Fruit fly (Drosophila melanogaster): ENCODE results near the gene Meltrin.
A peak's percentile ranks its signal among the peaks of the same experiment; 100 is the strongest.

Gene Meltrin

dm6 chr3R:14743418-14743817 is 46.3 kb upstream of the Meltrin start:
- TF ChIP-seq sv (GFP tag; optimal IDR thresholded peaks at IDR 0.05) (no peak), N (GFP tag; optimal IDR thresholded peaks at IDR 0.05) (no peak), Rel (GFP tag; optimal IDR thresholded peaks at IDR 0.05) (no peak), Rel (tag; optimal IDR thresholded peaks at IDR 0.05) (peak; percentile 3), Hr83 (GFP tag; optimal IDR thresholded peaks at IDR 0.05; ENCODE audit: poor library complexity, severe bottlenecking) (no peak), pan (optimal IDR thresholded peaks at IDR 0.05) (no peak)

DNA sequence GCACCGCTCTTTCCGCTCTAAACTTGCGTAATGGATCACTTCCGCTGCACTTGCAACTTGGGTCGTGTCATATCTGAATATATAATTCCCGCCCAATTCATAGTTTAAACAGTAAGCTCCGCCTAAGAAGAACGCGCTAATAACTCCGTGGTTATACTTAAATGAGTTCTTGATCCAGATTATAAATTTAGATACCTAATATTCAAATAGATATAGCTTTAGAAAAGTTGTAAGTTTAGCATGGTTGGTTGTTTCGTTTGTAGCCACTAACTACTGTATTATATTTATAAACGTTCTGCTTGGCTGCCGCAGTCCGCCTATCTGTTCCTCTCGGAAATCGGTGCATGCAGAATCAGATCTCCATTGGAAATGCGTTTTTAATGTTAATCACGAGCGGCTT is 45.8 kb upstream of the Meltrin start:
- TF ChIP-seq GATAd (GFP tag; optimal IDR thresholded peaks at IDR 0.05) (no peak), Myc (optimal IDR thresholded peaks at IDR 0.05) (no peak), sv (GFP tag; optimal IDR thresholded peaks at IDR 0.05) (peak; percentile 32), rgr (GFP tag; optimal IDR thresholded peaks at IDR 0.05) (peak; percentile 6), ey (GFP tag; optimal IDR thresholded peaks at IDR 0.05) (peak; percentile 39), Vsx2 (GFP tag; optimal IDR thresholded peaks at IDR 0.05; ENCODE audit: partially characterized antibody) (no peak), dsf (GFP tag; optimal IDR thresholded peaks at IDR 0.05; ENCODE audit: borderline replicate concordance) (no peak), CG32264 (GFP tag; optimal IDR thresholded peaks at IDR 0.05) (no peak), jim (GFP tag; optimal IDR thresholded peaks at IDR 0.05) (no peak), woc (GFP tag; optimal IDR thresholded peaks at IDR 0.05) (no peak), brk (GFP tag; optimal IDR thresholded peaks at IDR 0.05) (peak; percentile 14), Rel (GFP tag; optimal IDR thresholded peaks at IDR 0.05) (no peak), Rel (tag; optimal IDR thresholded peaks at IDR 0.05) (no peak), CrebA (GFP tag; optimal IDR thresholded peaks at IDR 0.05; ENCODE audit: borderline replicate concordance) (no peak), psq (GFP tag; optimal IDR thresholded peaks at IDR 0.05) (peak; percentile 10), OdsH (GFP tag; optimal IDR thresholded peaks at IDR 0.05) (no peak), tai (GFP tag; optimal IDR thresholded peaks at IDR 0.05) (no peak), foxo (GFP tag; optimal IDR thresholded peaks at IDR 0.05) (peak in 1 of 2 experiments; percentile 59), dmrt93B (GFP tag; optimal IDR thresholded peaks at IDR 0.05) (no peak), Jra (GFP tag; optimal IDR thresholded peaks at IDR 0.05) (no peak), Hr83 (GFP tag; optimal IDR thresholded peaks at IDR 0.05; ENCODE audit: poor library complexity, severe bottlenecking) (no peak), Sp1 (GFP tag; optimal IDR thresholded peaks at IDR 0.05) (peak; percentile 13), Mio (GFP tag; optimal IDR thresholded peaks at IDR 0.05) (no peak), Dfd (GFP tag; optimal IDR thresholded peaks at IDR 0.05) (no peak), h (GFP tag; optimal IDR thresholded peaks at IDR 0.05) (peak; percentile 43), fru (GFP tag; optimal IDR thresholded peaks at IDR 0.05) (peak; percentile 60), br (GFP tag; optimal IDR thresholded peaks at IDR 0.05) (peak; percentile 52), N (GFP tag; optimal IDR thresholded peaks at IDR 0.05) (no peak), lola (GFP tag; optimal IDR thresholded peaks at IDR 0.05) (no peak), Hr78 (GFP tag; optimal IDR thresholded peaks at IDR 0.05) (no peak), pan (optimal IDR thresholded peaks at IDR 0.05) (no peak), HLH106 (tag; optimal IDR thresholded peaks at IDR 0.05) (peak; percentile 25), dl (GFP tag; optimal IDR thresholded peaks at IDR 0.05; ENCODE audit: insufficient read depth in 1 of 2, partially characterized antibody in 2 of 2) (no peak), Abd-B (GFP tag; optimal IDR thresholded peaks at IDR 0.05) (no peak), usp (GFP tag; optimal IDR thresholded peaks at IDR 0.05) (no peak), CG9705 (GFP tag; optimal IDR thresholded peaks at IDR 0.05) (no peak), Dif (GFP tag; optimal IDR thresholded peaks at IDR 0.05; ENCODE audit: partially characterized antibody) (no peak), sage (GFP tag; optimal IDR thresholded peaks at IDR 0.05) (no peak), Hnf4 (GFP tag; optimal IDR thresholded peaks at IDR 0.05) (peak; percentile 26)

DNA sequence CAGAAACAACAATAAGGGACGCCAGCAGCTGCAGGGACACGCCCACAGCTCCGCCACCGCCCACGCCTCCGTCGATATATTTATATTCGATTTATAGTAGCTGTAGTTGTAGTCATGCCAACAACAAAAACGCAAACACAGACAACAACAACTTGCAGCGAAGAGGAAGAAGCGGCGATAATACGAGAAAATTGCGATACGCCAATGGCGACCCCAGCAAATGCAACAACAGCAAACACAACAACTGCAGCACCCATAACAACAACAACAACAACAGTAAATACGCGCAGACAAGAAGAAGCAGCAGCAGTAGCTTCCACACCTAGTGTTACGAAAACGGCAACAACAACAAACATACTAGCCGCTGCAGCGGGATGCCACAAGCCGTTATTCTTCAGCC is 45.0 kb upstream of the Meltrin start:
- TF ChIP-seq Dfd (GFP tag; optimal IDR thresholded peaks at IDR 0.05) (peak; percentile 57), tai (GFP tag; optimal IDR thresholded peaks at IDR 0.05) (no peak), Sp1 (GFP tag; optimal IDR thresholded peaks at IDR 0.05) (no peak)
